Worm (Caenorhabditis elegans): ENCODE results near the gene adt-1.

- no peak for TF ChIP-seq hlh-26 (GFP tag; conservative IDR thresholded peaks at IDR 0.05)
- no peak for TF ChIP-seq efl-1 (GFP tag; optimal IDR thresholded peaks at IDR 0.05)
- no peak for TF ChIP-seq ZK185.1 (tag; optimal IDR thresholded peaks at IDR 0.05; ENCODE audit: poor library complexity, severe bottlenecking)
These were observed 48.6 kb upstream of the adt-1 start for ce11 chrX:12630005-12630404.
